Worm (Caenorhabditis elegans) whole organism, early embryonic: ENCODE data around the gene hif-1.

Experiments
- B0310.2 ChIP-seq: sonication (generic microtip); optimal IDR thresholded peaks from 2 replicates; lab custom pipeline; 2016; ENCODE audit warnings: mild to moderate bottlenecking, missing genetic modification characterization, missing compliant biosample characterization
- F13C5.2 ChIP-seq: sonication (generic microtip); optimal IDR thresholded peaks from 2 replicates; lab custom pipeline; 2017; ENCODE audit warnings: mild to moderate bottlenecking, missing genetic modification characterization, inconsistent platforms, missing compliant biosample characterization
- ama-1 ChIP-seq: fragments of 150-350 bp; optimal IDR thresholded peaks from 2 replicates; lab custom pipeline; 2014
- ceh-13 ChIP-seq: fragments of 200-800 bp; sonication (Bioruptor generic); optimal IDR thresholded peaks from 2 replicates; lab custom pipeline; 2018; ENCODE audit warnings: mild to moderate bottlenecking, missing genetic modification characterization, missing compliant biosample characterization
- ceh-36 ChIP-seq: sonication (generic microtip); optimal IDR thresholded peaks from 2 replicates; lab custom pipeline; 2016; ENCODE audit warnings: missing genetic modification characterization, inconsistent platforms, missing compliant biosample characterization
- ets-7 ChIP-seq: sonication (generic microtip); optimal IDR thresholded peaks from 2 replicates; lab custom pipeline; 2016; ENCODE audit warnings: missing genotype, missing genetic modification characterization, missing compliant biosample characterization
- flt-1 ChIP-seq: fragments of 200-800 bp; sonication (Bioruptor generic); IDR thresholded peaks from 2 replicates; pipeline ENCODE4 v1.3.6; 2022; ENCODE audit warnings: missing genetic modification characterization, missing compliant biosample characterization
- hmbx-1 ChIP-seq: sonication (generic microtip); optimal IDR thresholded peaks from 2 replicates; lab custom pipeline; 2016; ENCODE audit warnings: mild to moderate bottlenecking, missing genetic modification characterization, missing compliant biosample characterization
- hmg-4 ChIP-seq: fragments of 200-800 bp; sonication (Bioruptor generic); optimal IDR thresholded peaks from 2 replicates; lab custom pipeline; 2018; ENCODE audit warnings: mild to moderate bottlenecking, missing genetic modification characterization, missing compliant biosample characterization
- hnd-1 ChIP-seq: sonication (generic microtip); optimal IDR thresholded peaks from 2 replicates; lab custom pipeline; 2016; ENCODE audit warnings: missing genetic modification characterization, missing compliant biosample characterization
- scrt-1 ChIP-seq: fragments of 200-800 bp; sonication (Bioruptor generic); IDR thresholded peaks from 2 replicates; pipeline ENCODE4 v1.3.6; 2022; ENCODE audit warnings: missing genetic modification characterization, missing compliant biosample characterization
- sea-1 ChIP-seq: fragments of 200-800 bp; sonication (Bioruptor generic); conservative IDR thresholded peaks from 2 replicates; pipeline ENCODE4 v1.3.6; 2022; ENCODE audit warnings: missing genetic modification characterization, missing compliant biosample characterization
- tbx-11 ChIP-seq: fragments of 200-800 bp; sonication (Bioruptor generic); IDR thresholded peaks from 2 replicates; pipeline ENCODE4 v1.3.6; 2022; ENCODE audit warnings: missing genetic modification characterization, missing compliant biosample characterization
- tra-4 ChIP-seq: sonication (generic microtip); optimal IDR thresholded peaks from 2 replicates; lab custom pipeline; 2017; ENCODE audit warnings: missing genetic modification characterization, missing compliant biosample characterization

- TF ChIP-seq hmbx-1 (tag; lab: Kevin White, UChicago) = no peak
- no peak for TF ChIP-seq sea-1 (GFP tag; lab: Robert Waterston, UW)
- no peak for TF ChIP-seq flt-1
- TF ChIP-seq ets-7 (tag; lab: Kevin White, UChicago) = no peak
- no peak for TF ChIP-seq ceh-13 (GFP tag; lab: Kevin White, UChicago)
- no peak for TF ChIP-seq tbx-11 (GFP tag; lab: Robert Waterston, UW)
- no peak for TF ChIP-seq ama-1
- no peak for TF ChIP-seq scrt-1 (GFP tag; lab: Robert Waterston, UW)
- no peak for TF ChIP-seq F13C5.2 (tag; lab: Kevin White, UChicago)
- TF ChIP-seq tra-4 = no peak
- TF ChIP-seq B0310.2 = no peak
- no peak for TF ChIP-seq hnd-1 (tag; lab: Kevin White, UChicago)
- no peak for TF ChIP-seq ceh-36 (tag; lab: Kevin White, UChicago)
- TF ChIP-seq hmg-4 (GFP tag; lab: Kevin White, UChicago) = no peak
These were observed 31.1 kb upstream of the hif-1 start for ce11 chrV:20749098-20749497.
